Worm (Caenorhabditis elegans): ENCODE results near the gene C47E8.11.

C47E8.11 gene

DNA sequence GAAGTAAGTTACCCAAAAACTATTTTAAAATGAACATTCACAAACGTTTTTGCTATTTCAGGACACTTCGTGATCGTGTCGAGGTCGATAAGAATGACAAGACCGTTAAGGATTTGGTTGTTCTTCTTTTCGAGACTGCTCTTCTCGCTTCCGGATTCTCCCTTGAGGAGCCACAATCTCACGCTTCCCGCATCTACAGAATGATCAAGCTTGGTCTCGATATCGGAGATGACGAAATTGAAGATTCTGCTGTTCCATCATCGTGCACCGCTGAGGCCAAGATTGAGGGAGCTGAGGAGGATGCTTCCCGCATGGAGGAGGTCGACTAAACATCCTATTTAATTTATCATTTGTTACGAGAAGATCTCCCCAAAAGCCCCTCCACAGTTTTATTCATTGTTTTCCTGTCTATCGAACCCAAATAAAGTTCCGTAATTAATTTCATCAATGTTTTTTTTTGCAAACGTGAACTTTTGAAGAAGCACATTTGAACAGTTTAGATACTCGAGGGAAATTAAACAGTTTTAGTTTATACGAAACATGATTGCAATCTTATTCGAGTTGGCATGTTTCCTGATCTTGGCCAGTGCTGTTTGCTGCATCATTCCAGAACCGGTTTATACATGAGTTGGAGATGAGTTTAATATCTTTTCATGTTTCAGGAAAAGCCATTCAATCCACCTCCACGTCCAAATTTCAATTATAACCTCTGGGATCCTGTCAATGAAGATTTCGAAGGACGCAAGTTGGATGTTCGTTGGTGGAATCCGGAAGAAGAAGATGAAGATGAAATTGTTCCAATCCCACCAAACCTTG is at the start of gene C47E8.11:
TSS of gene C47E8.11 (plus strand) at position 520 of the 816 bp plus-strand sequence.
- peak; percentile 12 for TF ChIP-seq nfya-1 (tag; optimal IDR thresholded peaks at IDR 0.05)
- no peak for TF ChIP-seq pat-9 (tag; optimal IDR thresholded peaks at IDR 0.05)
- no peak for TF ChIP-seq sox-4 (tag; optimal IDR thresholded peaks at IDR 0.05)

- TF ChIP-seq hlh-30 (tag; optimal IDR thresholded peaks at IDR 0.05; ENCODE audit: insufficient read depth) (no peak), pat-9 (tag; optimal IDR thresholded peaks at IDR 0.05) (no peak), npax-4 (tag; optimal IDR thresholded peaks at IDR 0.05) (no peak), unc-55 (GFP tag; optimal IDR thresholded peaks at IDR 0.05) (no peak), K02D7.2 (tag; optimal IDR thresholded peaks at IDR 0.05) (no peak), ets-4 (tag; optimal IDR thresholded peaks at IDR 0.05) (no peak), rnt-1 (tag; optimal IDR thresholded peaks at IDR 0.05) (no peak), ama-1 (optimal IDR thresholded peaks at IDR 0.05) (no peak)
Measured at ce11 chrV:14640071-14640470, 48.3 kb upstream of the C47E8.11 start, which contains the start of gene F43D2.7. F43D2.7 (minus strand) TSS chrV:14640171.

ce11 chrV:14640769-14641168 is 47.6 kb upstream of the C47E8.11 start, which contains the start of gene C54G10.1:
C54G10.1 (plus strand) TSS chrV:14641101.
- no peak for TF ChIP-seq tbx-2 (tag; optimal IDR thresholded peaks at IDR 0.05)
- no peak for TF ChIP-seq pqm-1 (tag; optimal IDR thresholded peaks at IDR 0.05)

DNA sequence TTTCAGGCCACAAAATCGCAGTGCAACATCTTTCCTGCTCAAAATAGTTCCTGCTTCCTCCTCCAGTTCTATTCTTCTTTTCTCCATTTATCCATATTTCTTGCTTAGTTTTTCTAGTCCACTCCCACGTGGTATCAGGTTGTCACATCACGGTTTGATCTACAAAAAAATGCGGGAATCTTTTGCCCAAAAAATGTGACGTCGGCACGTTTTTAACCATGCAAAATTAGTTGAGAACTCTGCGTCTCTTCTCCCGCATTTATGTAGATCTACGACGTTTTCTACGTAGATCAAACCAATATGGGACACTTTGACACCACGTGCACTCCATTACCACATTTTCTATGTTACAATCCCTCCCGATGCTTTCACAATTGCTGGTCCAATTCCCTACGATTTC is 46.4 kb upstream of the C47E8.11 start:
- no peak for TF ChIP-seq pag-3 (tag; optimal IDR thresholded peaks at IDR 0.05; ENCODE audit: borderline replicate concordance)
- no peak for TF ChIP-seq hlh-13 (GFP tag; optimal IDR thresholded peaks at IDR 0.05)
- no peak for TF ChIP-seq ahr-1 (tag; optimal IDR thresholded peaks at IDR 0.05)
- no peak for TF ChIP-seq ceh-34 (tag; optimal IDR thresholded peaks at IDR 0.05)
- no peak for TF ChIP-seq tbx-7 (tag; optimal IDR thresholded peaks at IDR 0.05)
- no peak for TF ChIP-seq fax-1 (tag; optimal IDR thresholded peaks at IDR 0.05)
- no peak for TF ChIP-seq fkh-10 (GFP tag; optimal IDR thresholded peaks at IDR 0.05)
- TF ChIP-seq sdc-2 (tag; optimal IDR thresholded peaks at IDR 0.05), result no peak
- no peak for TF ChIP-seq ceh-30 (tag; optimal IDR thresholded peaks at IDR 0.05)
- no peak for TF ChIP-seq gmeb-2 (tag; optimal IDR thresholded peaks at IDR 0.05)
- TF ChIP-seq ceh-22 (tag; optimal IDR thresholded peaks at IDR 0.05), result no peak

DNA sequence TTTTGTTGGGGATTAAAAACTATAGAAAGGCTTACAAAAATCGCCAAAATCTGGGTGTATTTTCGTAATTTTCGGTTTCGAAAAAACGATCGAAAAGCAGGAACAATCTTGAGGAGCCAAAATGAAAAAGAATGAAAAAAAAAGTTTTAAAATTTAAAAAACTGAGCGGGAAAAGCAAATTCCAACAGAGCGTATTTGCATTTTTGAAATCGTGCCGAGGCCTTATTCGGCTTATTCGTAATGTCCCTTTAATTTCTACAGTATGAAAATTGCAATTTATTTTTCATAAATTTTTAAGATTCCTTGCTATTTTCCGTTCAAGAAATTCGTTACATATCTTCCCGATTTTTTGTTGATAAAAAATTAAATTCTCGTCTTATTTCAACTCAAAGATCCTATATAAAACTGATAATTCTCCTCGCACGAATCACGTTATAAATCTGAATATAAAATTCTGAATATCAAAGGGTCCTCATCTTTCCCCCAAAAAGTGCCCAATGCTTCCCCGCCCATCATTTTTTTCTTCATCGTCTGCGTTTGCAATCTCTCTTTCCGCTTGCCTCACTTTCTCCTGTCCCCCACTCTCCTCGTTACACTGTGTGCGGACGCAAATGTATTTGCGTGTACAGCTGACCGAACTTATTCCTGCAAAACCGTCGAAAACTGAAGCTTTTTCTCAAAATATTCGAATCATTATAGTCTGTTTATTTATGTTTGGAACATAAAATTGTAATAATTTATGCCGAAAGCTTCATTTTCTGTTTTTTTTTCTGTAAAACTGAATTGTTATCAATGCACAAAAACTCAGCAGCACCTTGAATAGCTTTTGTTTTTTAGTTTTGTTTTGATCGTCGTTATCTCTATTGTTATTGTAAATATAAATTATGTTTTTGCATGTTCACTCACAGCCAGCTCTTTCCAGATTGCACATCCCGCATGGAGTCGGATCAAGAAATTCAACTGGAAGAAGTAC is 42.3 kb upstream of the C47E8.11 start, which contains the start of the genes rfc-1 and pmp-3:
TSS of gene rfc-1 (minus strand) at position 163 of the 973 bp plus-strand sequence.
TSS of gene pmp-3 (plus strand) at position 923 of the 973 bp plus-strand sequence.
- TF ChIP-seq ahr-1 (tag; optimal IDR thresholded peaks at IDR 0.05), result no peak
- peak; percentile 15 for TF ChIP-seq ceh-31 (tag; optimal IDR thresholded peaks at IDR 0.05)
- no peak for TF ChIP-seq lin-11 (tag; optimal IDR thresholded peaks at IDR 0.05)
- no peak for TF ChIP-seq ceh-34 (tag; optimal IDR thresholded peaks at IDR 0.05)
- TF ChIP-seq madf-2 (tag; optimal IDR thresholded peaks at IDR 0.05), result no peak
- no peak for TF ChIP-seq pha-2 (tag; optimal IDR thresholded peaks at IDR 0.05)
- no peak for TF ChIP-seq C08G9.2 (tag; optimal IDR thresholded peaks at IDR 0.05)
- TF ChIP-seq nfya-1 (tag; optimal IDR thresholded peaks at IDR 0.05), result peak; percentile 18

DNA sequence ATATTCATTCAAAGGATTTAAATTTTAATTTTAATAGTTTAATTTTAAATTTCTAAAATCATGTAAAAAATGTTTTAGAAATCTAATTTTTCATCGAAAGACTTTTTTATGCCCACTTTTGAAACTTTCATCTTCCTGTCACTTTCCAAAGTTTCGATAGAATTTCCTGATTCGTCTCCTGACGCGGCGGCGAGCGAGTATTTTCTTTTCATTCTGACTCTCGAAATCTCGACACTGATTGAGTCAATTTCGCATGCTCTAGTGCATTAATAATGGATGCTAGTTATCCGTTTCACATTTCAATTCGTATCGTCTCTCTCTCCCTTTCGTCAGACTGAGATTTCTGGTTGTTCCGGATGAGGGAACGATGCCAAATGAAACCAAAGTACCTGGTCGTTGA is 39.6 kb upstream of the C47E8.11 start:
- TF ChIP-seq hlh-30 (tag; optimal IDR thresholded peaks at IDR 0.05; ENCODE audit: insufficient read depth) (no peak), ceh-34 (tag; optimal IDR thresholded peaks at IDR 0.05) (no peak), mec-3 (tag; optimal IDR thresholded peaks at IDR 0.05; ENCODE audit: borderline replicate concordance) (no peak), unc-42 (tag; optimal IDR thresholded peaks at IDR 0.05) (peak; percentile 30), pag-3 (tag; optimal IDR thresholded peaks at IDR 0.05; ENCODE audit: borderline replicate concordance) (no peak), ceh-31 (tag; optimal IDR thresholded peaks at IDR 0.05) (peak; percentile 9)

All from whole organism, late embryonic.